Fruit fly (Drosophila melanogaster): Measurements from ENCODE around the gene CG31668.

The CG31668 gene

dm6 chr2L:2162729-2163567, 43.0 kb downstream of the CG31668 start (continued):
- peak; percentile 73 for TF ChIP-seq CG32006 (GFP tag; optimal IDR thresholded peaks at IDR 0.05)
- TF ChIP-seq Sox15 (GFP tag; optimal IDR thresholded peaks at IDR 0.05), result no peak
- no peak for TF ChIP-seq Ets21C (GFP tag; optimal IDR thresholded peaks at IDR 0.05)
- no peak for TF ChIP-seq Eip93F (GFP tag; optimal IDR thresholded peaks at IDR 0.05)
- no peak for TF ChIP-seq Sox102F (GFP tag; optimal IDR thresholded peaks at IDR 0.05)
- peak; percentile 50 for TF ChIP-seq CG6792 (GFP tag; optimal IDR thresholded peaks at IDR 0.05)
- no peak for TF ChIP-seq CG34406 (GFP tag; optimal IDR thresholded peaks at IDR 0.05)
- TF ChIP-seq spab (GFP tag; optimal IDR thresholded peaks at IDR 0.05), result peak; percentile 65
- TF ChIP-seq Eip78C (GFP tag), result peak; percentile 90
- TF ChIP-seq dac (GFP tag; optimal IDR thresholded peaks at IDR 0.05), result no peak
- peak; percentile 42 for TF ChIP-seq Lpt (GFP tag; optimal IDR thresholded peaks at IDR 0.05)
- TF ChIP-seq CG10631 (GFP tag; optimal IDR thresholded peaks at IDR 0.05), result peak; percentile 74
- no peak for TF ChIP-seq net (GFP tag; optimal IDR thresholded peaks at IDR 0.05)
- peak; percentile 71 for TF ChIP-seq Hr4 (GFP tag; optimal IDR thresholded peaks at IDR 0.05)
- TF ChIP-seq Ets96B (tag; optimal IDR thresholded peaks at IDR 0.05), result peak; percentile 80
- TF ChIP-seq CG1621 (tag; optimal IDR thresholded peaks at IDR 0.05), result peak; percentile 63
- TF ChIP-seq CG6808 (GFP tag; optimal IDR thresholded peaks at IDR 0.05), result peak; percentile 66
- peak; percentile 68 for TF ChIP-seq CG6163 (GFP tag; IDR thresholded peaks at IDR 0.05)
- TF ChIP-seq Sox14 (GFP tag; optimal IDR thresholded peaks at IDR 0.05), result peak; percentile 64
- peak; percentile 1 for TF ChIP-seq lz (GFP tag; optimal IDR thresholded peaks at IDR 0.05)
- no peak for TF ChIP-seq fkh (GFP tag; optimal IDR thresholded peaks at IDR 0.05)
- peak; percentile 13 for TF ChIP-seq CG16779 (tag; optimal IDR thresholded peaks at IDR 0.05)
- TF ChIP-seq Met (GFP tag; optimal IDR thresholded peaks at IDR 0.05), result no peak
- TF ChIP-seq CG3032 (tag; optimal IDR thresholded peaks at IDR 0.05), result peak; percentile 64
- no peak for TF ChIP-seq vri (GFP tag; optimal IDR thresholded peaks at IDR 0.05)
- peak; percentile 67 for TF ChIP-seq CG15336 (GFP tag; IDR thresholded peaks at IDR 0.05)

dm6 chr2L:2162281-2162680, 43.7 kb downstream of the CG31668 start:
- TF ChIP-seq CG6854 (GFP tag; optimal IDR thresholded peaks at IDR 0.05) (peak; percentile 69), Lpt (GFP tag; optimal IDR thresholded peaks at IDR 0.05) (peak; percentile 70), eg (GFP tag; IDR thresholded peaks at IDR 0.05) (peak; percentile 27; the same call in 1 of the 3 replicates), fd85E (GFP tag; optimal IDR thresholded peaks at IDR 0.05) (no peak), CG1621 (tag; optimal IDR thresholded peaks at IDR 0.05) (no peak), Ets21C (GFP tag; optimal IDR thresholded peaks at IDR 0.05) (no peak)

- peak; percentile 32 for TF ChIP-seq CG7368 (GFP tag; optimal IDR thresholded peaks at IDR 0.05)
- TF ChIP-seq CG32006 (GFP tag; optimal IDR thresholded peaks at IDR 0.05), result peak; percentile 86
- TF ChIP-seq CG34406 (GFP tag; optimal IDR thresholded peaks at IDR 0.05), result peak; percentile 46
- peak; percentile 84 for TF ChIP-seq Met (GFP tag; optimal IDR thresholded peaks at IDR 0.05)
- peak; percentile 8 for TF ChIP-seq CG9139 (GFP tag; optimal IDR thresholded peaks at IDR 0.05)
- TF ChIP-seq Lpt (GFP tag; optimal IDR thresholded peaks at IDR 0.05), result no peak
- TF ChIP-seq Smox (GFP tag; optimal IDR thresholded peaks at IDR 0.05), result peak; percentile 48
- peak; percentile 17 for TF ChIP-seq CG6276 (GFP tag; optimal IDR thresholded peaks at IDR 0.05)
- peak; percentile 27 for TF ChIP-seq CG6808 (GFP tag; optimal IDR thresholded peaks at IDR 0.05)
- peak; percentile 78 for TF ChIP-seq cyc (GFP tag; optimal IDR thresholded peaks at IDR 0.05)
- TF ChIP-seq CG11294 (GFP tag; IDR thresholded peaks at IDR 0.05), result no peak
- peak; percentile 57; the same call in 2 of the 3 replicates for TF ChIP-seq eg (GFP tag; IDR thresholded peaks at IDR 0.05)
- peak; percentile 78 for TF ChIP-seq CG6854 (GFP tag; optimal IDR thresholded peaks at IDR 0.05)
- TF ChIP-seq CG31627 (GFP tag; optimal IDR thresholded peaks at IDR 0.05), result peak; percentile 69
- peak; percentile 31 for TF ChIP-seq Ets21C (GFP tag; optimal IDR thresholded peaks at IDR 0.05)
- TF ChIP-seq spab (GFP tag; optimal IDR thresholded peaks at IDR 0.05), result peak; percentile 66
- TF ChIP-seq CG8632 (GFP tag; optimal IDR thresholded peaks at IDR 0.05), result peak; percentile 53
- no peak for TF ChIP-seq dac (GFP tag; optimal IDR thresholded peaks at IDR 0.05)
- peak; percentile 53 for TF ChIP-seq CG3919 (GFP tag; optimal IDR thresholded peaks at IDR 0.05)
- TF ChIP-seq Hr38 (GFP tag; optimal IDR thresholded peaks at IDR 0.05), result no peak
- peak; percentile 40 for TF ChIP-seq achi (GFP tag; optimal IDR thresholded peaks at IDR 0.05)
- no peak for TF ChIP-seq Eip93F (GFP tag; optimal IDR thresholded peaks at IDR 0.05)
- TF ChIP-seq fd59A (GFP tag; optimal IDR thresholded peaks at IDR 0.05), result peak; percentile 59
- TF ChIP-seq Sox15 (GFP tag; optimal IDR thresholded peaks at IDR 0.05), result peak; percentile 49
- peak; percentile 48 for TF ChIP-seq CG1621 (tag; optimal IDR thresholded peaks at IDR 0.05)
- TF ChIP-seq ss (GFP tag; optimal IDR thresholded peaks at IDR 0.05), result peak; percentile 3 to 50
- peak; percentile 6 for TF ChIP-seq Sox102F (GFP tag; optimal IDR thresholded peaks at IDR 0.05)
These were observed 44.4 kb downstream of the CG31668 start for dm6 chr2L:2161244-2162243.
